Worm (Caenorhabditis elegans) whole organism, midembryonic: ENCODE data around the gene srz-14.

ENCODE experiments used
- T22C8.4 ChIP-seq: fragments of 200-800 bp; sonication (Bioruptor generic); IDR thresholded peaks from 2 replicates; pipeline ENCODE4 v1.3.6; 2022; ENCODE audit warnings: missing genetic modification characterization, missing compliant biosample characterization
- cog-1 ChIP-seq: sonication (generic microtip); optimal IDR thresholded peaks from 2 replicates; lab custom pipeline; 2016; ENCODE audit warnings: missing genetic modification characterization, missing compliant biosample characterization
- flt-1 ChIP-seq: fragments of 200-800 bp; sonication (Bioruptor generic); IDR thresholded peaks from 2 replicates; pipeline ENCODE4 v1.3.6; 2022; ENCODE audit warnings: missing genetic modification characterization, missing compliant biosample characterization
- klf-2 ChIP-seq: fragments of 200-800 bp; sonication (Bioruptor generic); conservative IDR thresholded peaks from 2 replicates; pipeline ENCODE4 v1.3.6; 2022; ENCODE audit warnings: missing genetic modification reagents, missing genetic modification characterization, missing compliant biosample characterization
- med-1 ChIP-seq: sonication (generic microtip); optimal IDR thresholded peaks from 2 replicates; lab custom pipeline; 2017; ENCODE audit warnings: missing genetic modification characterization, mild to moderate bottlenecking, missing compliant biosample characterization, antibody characterized with exemption, missing genetic modification reagents; ENCODE audit not compliant: insufficient read depth
- ref-1 ChIP-seq: fragments of 200-800 bp; sonication (Bioruptor generic); conservative IDR thresholded peaks from 2 replicates; pipeline ENCODE4 v1.3.6; 2022; ENCODE audit warnings: missing genetic modification reagents, missing genetic modification characterization, missing compliant biosample characterization
- tab-1 ChIP-seq: fragments of 200-800 bp; sonication (Bioruptor generic); IDR thresholded peaks from 2 replicates; pipeline ENCODE4 v1.3.6; 2022; ENCODE audit warnings: missing genetic modification characterization, missing compliant biosample characterization
- ztf-23 ChIP-seq: fragments of 200-800 bp; sonication (Bioruptor generic); IDR thresholded peaks from 2 replicates; pipeline ENCODE4 v1.3.6; 2022; ENCODE audit warnings: missing genetic modification reagents, missing genetic modification characterization, missing compliant biosample characterization
- ztf-29 ChIP-seq: fragments of 200-800 bp; sonication (Bioruptor generic); IDR thresholded peaks from 2 replicates; pipeline ENCODE4 v1.3.6; 2022; ENCODE audit warnings: missing genetic modification reagents, missing genetic modification characterization, missing compliant biosample characterization

The srz-14 gene

DNA sequence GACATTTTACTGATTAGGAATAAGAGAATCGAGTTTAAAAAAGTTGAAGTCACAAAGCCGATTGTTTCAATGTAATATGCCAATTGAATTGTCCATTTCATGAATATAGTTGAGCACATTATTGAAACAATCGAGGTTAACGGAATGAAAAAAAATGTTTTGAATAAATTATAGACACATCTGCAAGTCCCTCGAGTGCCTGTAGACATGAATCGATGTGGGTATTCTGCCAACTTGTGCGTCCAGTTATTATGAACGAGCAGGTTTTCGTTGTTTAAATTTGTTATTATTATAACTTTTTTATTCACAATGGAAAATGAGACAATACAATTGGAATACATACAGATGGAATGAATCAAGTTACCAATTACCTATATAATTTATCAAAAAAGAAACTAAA is 25.1 kb upstream of the srz-14 start, which contains the start of gene str-99:
Gene str-99, minus strand, starts transcription at position 101 of the 400 bp plus-strand sequence.
- TF ChIP-seq T22C8.4 (GFP tag; lab: Robert Waterston, UW), result no peak
- no peak for TF ChIP-seq med-1
- no peak for TF ChIP-seq cog-1 (tag; lab: Kevin White, UChicago)
- TF ChIP-seq tab-1 (GFP tag; lab: Robert Waterston, UW), result no peak
- TF ChIP-seq ref-1 (GFP tag; lab: Robert Waterston, UW), result no peak
- TF ChIP-seq flt-1 (GFP tag; lab: Robert Waterston, UW), result no peak
- TF ChIP-seq ztf-29 (GFP tag; lab: Robert Waterston, UW), result no peak
- TF ChIP-seq klf-2 (GFP tag; lab: Robert Waterston, UW), result no peak
- TF ChIP-seq ztf-23 (GFP tag; lab: Robert Waterston, UW), result no peak

DNA sequence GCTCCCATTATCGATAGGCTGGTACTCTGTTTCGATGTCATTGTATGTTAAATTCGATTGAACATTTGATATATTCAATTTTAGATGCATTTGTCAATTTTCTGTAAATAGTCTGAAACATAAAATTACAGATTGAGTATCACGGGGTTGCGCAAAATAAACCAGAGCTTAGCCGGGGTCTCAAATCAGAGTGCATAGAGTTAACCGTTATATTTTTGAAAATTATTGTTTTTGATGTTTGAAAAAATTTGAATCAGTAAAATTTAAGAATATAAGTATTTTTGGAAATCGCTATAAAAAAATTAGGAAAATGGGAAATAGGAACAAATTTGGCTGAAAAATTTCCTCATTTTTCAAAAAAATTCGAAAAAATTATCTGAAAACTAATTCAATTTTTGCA is 23.9 kb upstream of the srz-14 start, which contains the start of gene F10A3.17:
Gene F10A3.17, minus strand, starts transcription at position 101 of the 400 bp plus-strand sequence.
- TF ChIP-seq cog-1 (tag; lab: Kevin White, UChicago), result no peak
- TF ChIP-seq ztf-29 (GFP tag; lab: Robert Waterston, UW), result no peak
- TF ChIP-seq ztf-23 (GFP tag; lab: Robert Waterston, UW), result no peak
- TF ChIP-seq flt-1 (GFP tag; lab: Robert Waterston, UW), result no peak
- no peak for TF ChIP-seq T22C8.4 (GFP tag; lab: Robert Waterston, UW)
- TF ChIP-seq klf-2 (GFP tag; lab: Robert Waterston, UW), result no peak
- no peak for TF ChIP-seq tab-1 (GFP tag; lab: Robert Waterston, UW)
- no peak for TF ChIP-seq med-1
- TF ChIP-seq ref-1 (GFP tag; lab: Robert Waterston, UW), result no peak

DNA sequence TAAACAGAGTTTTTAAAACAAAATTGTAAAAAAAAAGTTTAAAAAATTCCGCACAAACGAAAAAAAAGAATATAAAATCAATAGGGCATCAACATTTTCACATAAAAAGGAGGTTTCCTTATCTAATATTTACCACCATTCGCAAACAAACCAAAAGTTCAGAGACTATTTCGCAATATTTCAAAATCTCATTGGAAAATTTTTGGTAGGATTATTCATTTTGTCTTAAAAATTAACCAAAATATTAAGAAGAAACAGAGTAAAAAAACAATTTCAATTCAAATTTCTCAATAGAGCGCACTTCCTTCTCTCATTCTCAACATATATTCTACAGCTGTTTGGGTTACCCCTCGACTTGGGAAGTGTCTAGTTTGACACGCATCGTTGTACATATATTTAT is 23.4 kb upstream of the srz-14 start:
- TF ChIP-seq tab-1 (GFP tag; lab: Robert Waterston, UW), result no peak
- no peak for TF ChIP-seq ztf-23 (GFP tag; lab: Robert Waterston, UW)
- no peak for TF ChIP-seq ref-1 (GFP tag; lab: Robert Waterston, UW)
- no peak for TF ChIP-seq med-1
- TF ChIP-seq ztf-29 (GFP tag; lab: Robert Waterston, UW), result no peak
- TF ChIP-seq T22C8.4 (GFP tag; lab: Robert Waterston, UW), result no peak
- TF ChIP-seq klf-2 (GFP tag; lab: Robert Waterston, UW), result no peak
- no peak for TF ChIP-seq flt-1 (GFP tag; lab: Robert Waterston, UW)
- no peak for TF ChIP-seq cog-1 (tag; lab: Kevin White, UChicago)

- TF ChIP-seq flt-1 (GFP tag; lab: Robert Waterston, UW) (no peak), klf-2 (GFP tag; lab: Robert Waterston, UW) (no peak), T22C8.4 (GFP tag; lab: Robert Waterston, UW) (no peak), ref-1 (GFP tag; lab: Robert Waterston, UW) (no peak), cog-1 (tag; lab: Kevin White, UChicago) (no peak), ztf-23 (GFP tag; lab: Robert Waterston, UW) (no peak), ztf-29 (GFP tag; lab: Robert Waterston, UW) (no peak), tab-1 (GFP tag; lab: Robert Waterston, UW) (no peak), med-1 (no peak)
These were observed 21.2 kb upstream of the srz-14 start, which contains the start of the genes str-109 and F10A3.11 for ce11 chrV:16162124-16162735. str-109 (minus strand) TSS chrV:16162224. F10A3.11 (plus strand) TSS chrV:16162685.

DNA sequence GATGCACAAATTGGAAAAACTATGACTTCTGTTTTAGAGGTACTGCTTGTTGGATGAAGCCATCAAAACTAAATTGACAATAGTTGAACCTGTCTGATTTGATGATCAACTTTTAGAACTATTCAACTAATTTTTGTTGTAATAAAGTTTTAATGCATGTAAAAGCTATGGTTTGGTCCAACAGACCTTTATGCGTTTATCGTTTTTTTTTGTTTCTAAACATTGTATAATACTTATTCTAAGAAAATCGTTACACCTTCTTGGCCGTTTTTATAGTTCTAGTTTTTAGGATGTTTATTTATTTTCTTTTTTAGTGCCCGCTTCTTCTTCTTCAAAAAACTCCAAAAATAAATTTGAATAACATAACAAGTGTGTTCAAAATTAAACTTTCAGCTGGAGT is 19.7 kb upstream of the srz-14 start, which contains the start of gene F10A3.12:
Gene F10A3.12, plus strand, starts transcription at position 301 of the 400 bp plus-strand sequence.
- TF ChIP-seq ztf-29 (GFP tag; lab: Robert Waterston, UW), result no peak
- TF ChIP-seq klf-2 (GFP tag; lab: Robert Waterston, UW), result no peak
- TF ChIP-seq tab-1 (GFP tag; lab: Robert Waterston, UW), result no peak

- TF ChIP-seq ztf-23 (GFP tag; lab: Robert Waterston, UW), result no peak
- TF ChIP-seq T22C8.4 (GFP tag; lab: Robert Waterston, UW), result no peak
- TF ChIP-seq cog-1 (tag; lab: Kevin White, UChicago), result no peak
- TF ChIP-seq tab-1 (GFP tag; lab: Robert Waterston, UW), result no peak
- TF ChIP-seq flt-1 (GFP tag; lab: Robert Waterston, UW), result no peak
- no peak for TF ChIP-seq med-1
- no peak for TF ChIP-seq klf-2 (GFP tag; lab: Robert Waterston, UW)
- no peak for TF ChIP-seq ref-1 (GFP tag; lab: Robert Waterston, UW)
- TF ChIP-seq ztf-29 (GFP tag; lab: Robert Waterston, UW), result no peak
These were observed 17.5 kb upstream of the srz-14 start, which contains the start of gene str-108 for ce11 chrV:16165936-16166335. str-108 (plus strand) TSS chrV:16166236.

DNA sequence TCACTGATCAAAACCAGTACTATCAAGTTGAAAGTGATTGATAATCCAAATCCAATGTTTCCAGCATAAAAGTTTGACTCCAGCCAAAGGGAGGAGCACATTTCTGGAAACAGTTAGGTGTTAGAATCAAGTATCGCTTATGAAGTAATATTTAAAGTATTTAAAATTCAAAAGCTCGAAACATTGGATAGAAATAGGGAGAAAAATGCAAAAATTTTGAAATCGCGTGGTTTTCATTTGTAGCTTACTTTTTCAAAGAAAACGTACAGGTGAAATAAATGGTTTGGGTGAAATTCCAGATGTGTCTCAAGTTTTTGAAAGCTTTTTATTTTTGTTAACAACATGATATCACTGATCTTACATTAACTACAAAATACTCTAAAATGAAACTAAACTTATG is 14.4 kb upstream of the srz-14 start, which contains the start of gene str-111:
Gene str-111, minus strand, starts transcription at position 101 of the 400 bp plus-strand sequence.
- TF ChIP-seq ztf-23 (GFP tag; lab: Robert Waterston, UW), result no peak

- TF ChIP-seq cog-1 (tag; lab: Kevin White, UChicago) (no peak), ztf-29 (GFP tag; lab: Robert Waterston, UW) (no peak), klf-2 (GFP tag; lab: Robert Waterston, UW) (no peak), T22C8.4 (GFP tag; lab: Robert Waterston, UW) (no peak), ztf-23 (GFP tag; lab: Robert Waterston, UW) (no peak), ref-1 (GFP tag; lab: Robert Waterston, UW) (no peak), flt-1 (GFP tag; lab: Robert Waterston, UW) (no peak), med-1 (no peak), tab-1 (GFP tag; lab: Robert Waterston, UW) (no peak)
These were observed 11.7 kb upstream of the srz-14 start, which contains the start of gene K05D4.9 for ce11 chrV:16171721-16172120. K05D4.9 (minus strand) TSS chrV:16171821.

DNA sequence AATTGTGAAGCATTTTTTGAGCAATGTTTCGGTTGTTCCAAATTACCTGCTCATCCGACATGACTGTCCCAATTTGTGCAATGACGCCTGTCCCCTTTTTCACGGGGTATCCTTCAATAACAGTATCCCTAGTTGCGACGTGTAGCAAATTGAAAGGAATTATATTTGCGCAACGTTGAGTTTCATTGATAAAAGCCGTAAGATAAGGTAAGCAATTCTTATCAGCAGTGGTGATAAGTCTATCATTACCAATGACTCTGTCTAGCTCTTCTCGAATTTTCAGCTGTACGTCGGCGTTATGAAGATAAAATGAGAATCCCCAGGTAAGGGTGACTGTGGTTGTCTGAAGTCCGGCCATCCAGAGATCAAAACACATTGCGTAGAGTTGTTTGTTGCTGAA is 9.3 kb upstream of the srz-14 start:
- TF ChIP-seq T22C8.4 (GFP tag; lab: Robert Waterston, UW), result no peak
- no peak for TF ChIP-seq cog-1 (tag; lab: Kevin White, UChicago)
- no peak for TF ChIP-seq flt-1 (GFP tag; lab: Robert Waterston, UW)
- no peak for TF ChIP-seq ztf-23 (GFP tag; lab: Robert Waterston, UW)
- no peak for TF ChIP-seq klf-2 (GFP tag; lab: Robert Waterston, UW)
- TF ChIP-seq ref-1 (GFP tag; lab: Robert Waterston, UW), result no peak
- TF ChIP-seq ztf-29 (GFP tag; lab: Robert Waterston, UW), result no peak
- TF ChIP-seq tab-1 (GFP tag; lab: Robert Waterston, UW), result no peak
- no peak for TF ChIP-seq med-1
